Fruit fly (Drosophila melanogaster) whole organism, embryonic: Measurements from ENCODE around the gene Kpc1.
A peak's percentile ranks its signal among the peaks of the same experiment; 100 is the strongest.

Experiments used
- ATbp ChIP-seq: fragments of 200-800 bp; sonication (Bioruptor generic); optimal IDR thresholded peaks from 2 replicates; lab custom pipeline; 2017; ENCODE audit warnings: missing biosample characterization, mild to moderate bottlenecking, missing genetic modification characterization, missing genetic modification reagents
- Abd-B ChIP-seq: fragments of 200-800 bp; sonication (Bioruptor generic); optimal IDR thresholded peaks from 2 replicates; lab custom pipeline; 2018; ENCODE audit warnings: missing biosample characterization, mild to moderate bottlenecking, missing genetic modification characterization, moderate library complexity
- C15 ChIP-seq: fragments of 200-800 bp; sonication (Bioruptor generic); IDR thresholded peaks from 3 replicates; pipeline ENCODE4 v1.3.6; 2022; ENCODE audit warnings: missing biosample characterization, missing genetic modification characterization
- CG10147 ChIP-seq: fragments of 200-800 bp; sonication (Bioruptor generic); optimal IDR thresholded peaks from 2 replicates; lab custom pipeline; 2019; ENCODE audit warnings: missing biosample characterization, mild to moderate bottlenecking, missing genetic modification characterization, moderate library complexity
- CG10431 ChIP-seq: fragments of 200-800 bp; sonication (Bioruptor generic); optimal IDR thresholded peaks from 3 replicates; lab custom pipeline; 2018; ENCODE audit warnings: missing biosample characterization, mild to moderate bottlenecking, missing genetic modification characterization
- CG10543 ChIP-seq: fragments of 200-800 bp; sonication (Bioruptor generic); optimal IDR thresholded peaks from 3 replicates; lab custom pipeline; 2017; ENCODE audit warnings: missing biosample characterization, mild to moderate bottlenecking, missing genetic modification characterization, moderate library complexity
- CG11560 ChIP-seq: fragments of 200-800 bp; sonication (Bioruptor generic); IDR thresholded peaks from 3 replicates; pipeline ENCODE4 v1.3.6; 2022; ENCODE audit warnings: missing biosample characterization, missing genetic modification characterization
- CG12155 ChIP-seq: fragments of 200-800 bp; sonication (Bioruptor generic); optimal IDR thresholded peaks from 3 replicates; lab custom pipeline; 2016; ENCODE audit warnings: missing biosample characterization, missing genetic modification characterization
- CG12219 ChIP-seq: fragments of 200-800 bp; sonication (Bioruptor generic); optimal IDR thresholded peaks from 3 replicates; lab custom pipeline; 2018; ENCODE audit warnings: missing biosample characterization, mild to moderate bottlenecking, missing genetic modification characterization
- CG12236 ChIP-seq: fragments of 200-800 bp; sonication (Bioruptor generic); optimal IDR thresholded peaks from 2 replicates; lab custom pipeline; 2016; ENCODE audit warnings: missing biosample characterization, missing genetic modification characterization
- CG14014 ChIP-seq: fragments of 200-800 bp; sonication (Bioruptor generic); IDR thresholded peaks from 2 replicates; pipeline ENCODE4 v1.3.6; 2022; ENCODE audit warnings: missing biosample characterization, missing genetic modification characterization
- CG14965 ChIP-seq: fragments of 200-800 bp; sonication (Bioruptor generic); optimal IDR thresholded peaks from 2 replicates; lab custom pipeline; 2016; ENCODE audit warnings: missing biosample characterization, missing genetic modification characterization, borderline replicate concordance
- CG1603 ChIP-seq: fragments of 200-800 bp; sonication (Bioruptor generic); optimal IDR thresholded peaks from 2 replicates; lab custom pipeline; 2019; ENCODE audit warnings: missing biosample characterization, mild to moderate bottlenecking, missing genetic modification characterization, moderate library complexity
- CG16779 ChIP-seq: fragments of 200-800 bp; sonication (Bioruptor generic); IDR thresholded peaks from 2 replicates; pipeline ENCODE4 v1.3.6; 2022; ENCODE audit warnings: missing biosample characterization, missing genetic modification characterization
- CG31224 ChIP-seq: fragments of 200-800 bp; sonication (Bioruptor generic); IDR thresholded peaks from 2 replicates; pipeline ENCODE4 v1.3.6; 2022; ENCODE audit warnings: missing biosample characterization, missing genetic modification characterization
- CG32772 ChIP-seq: fragments of 200-800 bp; sonication (Bioruptor generic); IDR thresholded peaks from 2 replicates; pipeline ENCODE4 v1.3.6; 2022; ENCODE audit warnings: missing biosample characterization, missing genetic modification characterization
- CG4328 ChIP-seq: fragments of 200-800 bp; sonication (Bioruptor generic); optimal IDR thresholded peaks from 3 replicates; lab custom pipeline; 2017; ENCODE audit warnings: missing biosample characterization, missing genetic modification reagents, missing genetic modification characterization
- CG43689 ChIP-seq: fragments of 200-800 bp; sonication (Bioruptor generic); IDR thresholded peaks from 2 replicates; pipeline ENCODE4 v1.3.6; 2022; ENCODE audit warnings: missing biosample characterization, missing genetic modification characterization
- CG4617 ChIP-seq: fragments of 200-800 bp; sonication (Bioruptor generic); optimal IDR thresholded peaks from 3 replicates; lab custom pipeline; 2016; ENCODE audit warnings: missing biosample characterization, missing genetic modification characterization, borderline replicate concordance
- CG6791 ChIP-seq: fragments of 200-800 bp; sonication (Bioruptor generic); IDR thresholded peaks from 3 replicates; pipeline ENCODE4 v1.3.6; 2022; ENCODE audit warnings: missing biosample characterization, missing genetic modification characterization; ENCODE audit not compliant: partially characterized antibody
- CG7357 ChIP-seq: fragments of 200-800 bp; sonication (Bioruptor generic); IDR thresholded peaks from 3 replicates; pipeline ENCODE4 v1.3.6; 2022; ENCODE audit warnings: missing biosample characterization, missing genetic modification characterization
- CG9609 ChIP-seq: fragments of 200-800 bp; sonication (Bioruptor generic); optimal IDR thresholded peaks from 3 replicates; lab custom pipeline; 2016; ENCODE audit warnings: missing biosample characterization, missing genetic modification characterization
- Doc3 ChIP-seq: fragments of 200-800 bp; sonication (Bioruptor generic); IDR thresholded peaks from 3 replicates; pipeline ENCODE4 v1.3.6; 2022; ENCODE audit warnings: missing biosample characterization, missing genetic modification characterization; ENCODE audit not compliant: partially characterized antibody
- Drgx ChIP-seq: fragments of 200-800 bp; sonication (Bioruptor generic); IDR thresholded peaks from 2 replicates; pipeline ENCODE4 v1.3.6; 2022; ENCODE audit warnings: missing biosample characterization, missing genetic modification characterization
- HHEX ChIP-seq: fragments of 200-800 bp; sonication (Bioruptor generic); optimal IDR thresholded peaks from 3 replicates; lab custom pipeline; 2017; ENCODE audit warnings: missing biosample characterization, mild to moderate bottlenecking, missing genetic modification characterization, missing genetic modification reagents
- Taf1 ChIP-seq: fragments of 200-800 bp; sonication (Bioruptor generic); IDR thresholded peaks from 2 replicates; pipeline ENCODE4 v1.3.6; 2022; ENCODE audit warnings: missing biosample characterization, missing genetic modification characterization
- Trl ChIP-seq, 3 experiments: fragments of >200 bp in 2 of 3; fragments of 200-800 bp in 1 of 3; sonication (Bioruptor generic) in 1 of 3; optimal IDR thresholded peaks; 2 replicates in 1 of 3; 3 replicates in 2 of 3; lab custom pipeline; 2016 to 2017; ENCODE audit warnings: missing biosample characterization in 1 of 3, missing genetic modification characterization in 1 of 3
- YL-1 ChIP-seq: fragments of 200-800 bp; sonication (Bioruptor generic); optimal IDR thresholded peaks from 3 replicates; lab custom pipeline; 2017; ENCODE audit warnings: missing biosample characterization, mild to moderate bottlenecking, missing genetic modification characterization
- ato ChIP-seq: fragments of 200-800 bp; sonication (Bioruptor generic); IDR thresholded peaks from 2 replicates; pipeline ENCODE4 v1.3.6; 2022; ENCODE audit warnings: missing biosample characterization, missing genetic modification characterization; ENCODE audit not compliant: partially characterized antibody
- bbx ChIP-seq: fragments of 200-800 bp; sonication (Bioruptor generic); IDR thresholded peaks from 2 replicates; pipeline ENCODE4 v1.3.6; 2022; ENCODE audit warnings: missing biosample characterization, missing genetic modification characterization; ENCODE audit not compliant: partially characterized antibody
- btn ChIP-seq: fragments of 200-800 bp; sonication (Bioruptor generic); optimal IDR thresholded peaks from 2 replicates; lab custom pipeline; 2016; ENCODE audit warnings: missing biosample characterization, missing genetic modification characterization
- cato ChIP-seq: fragments of 200-800 bp; sonication (Bioruptor generic); optimal IDR thresholded peaks from 2 replicates; lab custom pipeline; 2016; ENCODE audit warnings: missing biosample characterization, missing genetic modification characterization, borderline replicate concordance
- chif ChIP-seq, 2 experiments: fragments of 200-800 bp; sonication (Bioruptor generic); optimal IDR thresholded peaks; 3 replicates each; lab custom pipeline; 2016; ENCODE audit warnings: missing biosample characterization in 2 of 2, missing genetic modification characterization in 2 of 2
- eve ChIP-seq, 2 experiments: fragments of >200 bp; optimal IDR thresholded peaks; 2 replicates each; lab custom pipeline; 2017; ENCODE audit warnings: missing biosample characterization in 2 of 2, missing genetic modification characterization in 2 of 2
- ftz-f1 ChIP-seq: fragments of 200-800 bp; sonication (Bioruptor generic); optimal IDR thresholded peaks from 2 replicates; lab custom pipeline; 2016; ENCODE audit warnings: missing biosample characterization, missing genetic modification characterization
- gfzf ChIP-seq: fragments of 200-800 bp; sonication (Bioruptor generic); optimal IDR thresholded peaks from 2 replicates; lab custom pipeline; 2016; ENCODE audit warnings: missing biosample characterization, mild to moderate bottlenecking, missing genetic modification characterization, moderate library complexity
- hbn ChIP-seq: fragments of 200-800 bp; sonication (Bioruptor generic); IDR thresholded peaks from 2 replicates; pipeline ENCODE4 v1.3.6; 2022; ENCODE audit warnings: missing biosample characterization, missing genetic modification characterization; ENCODE audit not compliant: partially characterized antibody
- ind ChIP-seq: fragments of 200-800 bp; sonication (Bioruptor generic); optimal IDR thresholded peaks from 3 replicates; lab custom pipeline; 2016; ENCODE audit warnings: missing biosample characterization, missing genetic modification characterization
- kay ChIP-seq: fragments of 200-800 bp; sonication (Bioruptor generic); optimal IDR thresholded peaks from 2 replicates; lab custom pipeline; 2016; ENCODE audit warnings: missing biosample characterization, missing genetic modification characterization
- sens-2 ChIP-seq: fragments of 200-800 bp; sonication (Bioruptor generic); IDR thresholded peaks from 2 replicates; pipeline ENCODE4 v1.3.6; 2022; ENCODE audit warnings: missing biosample characterization, missing genetic modification characterization
- sisA ChIP-seq: fragments of 200-800 bp; sonication (Bioruptor generic); IDR thresholded peaks from 2 replicates; pipeline ENCODE4 v1.3.6; 2022; ENCODE audit warnings: missing biosample characterization, missing genetic modification characterization
- sr ChIP-seq: fragments of 200-800 bp; sonication (Bioruptor generic); IDR thresholded peaks from 3 replicates; pipeline ENCODE4 v1.3.6; 2022; ENCODE audit warnings: missing biosample characterization, missing genetic modification characterization
- toy ChIP-seq: fragments of 200-800 bp; sonication (Bioruptor generic); IDR thresholded peaks from 2 replicates; pipeline ENCODE4 v1.3.6; 2022; ENCODE audit warnings: missing biosample characterization, missing genetic modification characterization
- twi ChIP-seq: fragments of 200-800 bp; optimal IDR thresholded peaks from 2 replicates; lab custom pipeline; 2019; ENCODE audit warnings: missing biosample characterization, mild to moderate bottlenecking, missing genetic modification characterization, moderate library complexity
- yki ChIP-seq: fragments of >200 bp; optimal IDR thresholded peaks from 3 replicates; lab custom pipeline; 2018
- zen ChIP-seq: fragments of 200-800 bp; sonication (Bioruptor generic); optimal IDR thresholded peaks from 3 replicates; lab custom pipeline; 2018; ENCODE audit warnings: missing biosample characterization, mild to moderate bottlenecking, missing genetic modification characterization, moderate library complexity
- zfh2 ChIP-seq: fragments of 200-800 bp; sonication (Bioruptor generic); optimal IDR thresholded peaks from 2 replicates; lab custom pipeline; 2016; ENCODE audit warnings: missing biosample characterization, missing genetic modification characterization

Gene Kpc1

dm6 chr3R:15196134-15197034, at the start of gene Kpc1, which contains the start of gene CG42542 (continued):
- TF ChIP-seq zen (tag; lab: Kevin White, UChicago) (peak; percentile 26), CG4617 (GFP tag; lab: Kevin White, UChicago) (peak; percentile 83), sisA (GFP tag; lab: Robert Waterston, UW) (peak; percentile 37; the same call in 1 of the 2 replicates)

dm6 chr3R:15243452-15243851, 47.4 kb upstream of the Kpc1 start:
- TF ChIP-seq eve (GFP tag; optimal IDR thresholded peaks at IDR 0.05; lab: Kevin White, UChicago) (no peak), Drgx (GFP tag; lab: Robert Waterston, UW) (no peak), CG7357 (GFP tag; lab: Robert Waterston, UW) (no peak), gfzf (GFP tag; lab: Kevin White, UChicago) (no peak), CG32772 (GFP tag; lab: Robert Waterston, UW) (no peak), CG12219 (GFP tag; lab: Kevin White, UChicago) (no peak), CG43689 (GFP tag; lab: Robert Waterston, UW) (no peak), CG14965 (GFP tag; lab: Kevin White, UChicago) (no peak), ato (GFP tag; lab: Robert Waterston, UW) (no peak), CG31224 (no peak), CG16779 (no peak), HHEX (GFP tag; lab: Kevin White, UChicago) (no peak), C15 (GFP tag; lab: Robert Waterston, UW) (no peak), yki (lab: Kevin White, UChicago) (no peak), twi (tag; lab: Kevin White, UChicago) (peak; percentile 40), bbx (peak; percentile 17; the same call in 1 of the 2 replicates), YL-1 (GFP tag; lab: Kevin White, UChicago) (peak; percentile 94), Taf1 (no peak), Abd-B (no peak), CG6791 (GFP tag; lab: Robert Waterston, UW) (0 out of 3 replicates have a peak, but pooled peaks have one; percentile 6), CG12236 (GFP tag; lab: Kevin White, UChicago) (no peak), Doc3 (GFP tag; lab: Robert Waterston, UW) (no peak), CG11560 (tag; lab: Robert Waterston, UW) (no peak), sens-2 (GFP tag; lab: Robert Waterston, UW) (no peak), ftz-f1 (GFP tag; lab: Kevin White, UChicago) (peak; percentile 53), btn (GFP tag; lab: Kevin White, UChicago) (no peak), CG10431 (no peak), zfh2 (GFP tag; lab: Kevin White, UChicago) (no peak), CG4328 (no peak), CG14014 (GFP tag; lab: Robert Waterston, UW) (no peak), ind (GFP tag; lab: Kevin White, UChicago) (no peak), ATbp (GFP tag; lab: Kevin White, UChicago) (no peak), CG10147 (GFP tag; lab: Kevin White, UChicago) (no peak), kay (GFP tag; lab: Kevin White, UChicago) (no peak), toy (GFP tag; lab: Robert Waterston, UW) (no peak), CG12155 (GFP tag; lab: Kevin White, UChicago) (no peak), sr (GFP tag; lab: Robert Waterston, UW) (no peak), chif (GFP tag; optimal IDR thresholded peaks at IDR 0.05; lab: Kevin White, UChicago) (no peak), CG1603 (no peak), hbn (GFP tag; lab: Robert Waterston, UW) (no peak), Trl (optimal IDR thresholded peaks at IDR 0.05; lab: Kevin White, UChicago) (no peak), Trl (GFP tag; optimal IDR thresholded peaks at IDR 0.05; lab: Kevin White, UChicago) (no peak), cato (GFP tag; lab: Kevin White, UChicago) (no peak), CG9609 (GFP tag; lab: Kevin White, UChicago) (no peak), CG10543 (GFP tag; lab: Kevin White, UChicago) (peak; percentile 70)
